Worm (Caenorhabditis elegans): ENCODE measurements around the gene D2096.7.
A peak's percentile ranks its signal among the peaks of the same experiment; 100 is the strongest.

- TF ChIP-seq zip-4 (GFP tag; optimal IDR thresholded peaks at IDR 0.05) (no peak), fkh-10 (GFP tag; optimal IDR thresholded peaks at IDR 0.05) (no peak), elt-3 (tag; optimal IDR thresholded peaks at IDR 0.05) (no peak), nhr-237 (tag; optimal IDR thresholded peaks at IDR 0.05) (no peak), efl-1 (optimal IDR thresholded peaks at IDR 0.05) (no peak), efl-1 (GFP tag; optimal IDR thresholded peaks at IDR 0.05 in 1 of 2) (peak in 1 of 2 experiments; percentile 6)
Observed at ce11 chrIV:8333034-8333433, 44.4 kb downstream of the D2096.7 start.

All from whole organism, L1 larva.